Worm (Caenorhabditis elegans) whole organism, L1 larva: ENCODE results near the gene acr-8.

Source experiments
- C16A3.4 ChIP-seq: fragments of 150-350 bp; optimal IDR thresholded peaks from 2 replicates; lab custom pipeline; 2014; ENCODE audit warnings: missing biosample characterization, missing genetic modification characterization
- C34B4.2 ChIP-seq: sonication (generic microtip); optimal IDR thresholded peaks from 2 replicates; lab custom pipeline; 2017; ENCODE audit warnings: mild to moderate bottlenecking, missing genetic modification characterization, missing compliant biosample characterization
- aly-2 ChIP-seq: fragments of 150-350 bp; optimal IDR thresholded peaks from 2 replicates; lab custom pipeline; 2014; ENCODE audit warnings: missing biosample characterization, missing genetic modification characterization
- blmp-1 ChIP-seq: fragments of 150-350 bp; optimal IDR thresholded peaks from 2 replicates; lab custom pipeline; 2014; ENCODE audit warnings: missing biosample characterization, missing genetic modification characterization
- ceh-63 ChIP-seq: fragments of 200-800 bp; sonication (Bioruptor generic); optimal IDR thresholded peaks from 2 replicates; lab custom pipeline; 2018; ENCODE audit warnings: mild to moderate bottlenecking, missing genetic modification characterization, missing compliant biosample characterization
- efl-1 ChIP-seq, 4 experiments: fragments of 150-350 bp; optimal IDR thresholded peaks in 3 of 4; peaks in 1 of 4; 1 replicate in 1 of 4; 2 replicates in 3 of 4; lab custom pipeline; 2014; ENCODE audit warnings: missing biosample characterization in 2 of 4, missing genetic modification characterization in 2 of 4, missing genetic modification reagents in 2 of 4
- efl-3 ChIP-seq: fragments of 200-800 bp; sonication (Bioruptor generic); optimal IDR thresholded peaks from 2 replicates; lab custom pipeline; 2018; ENCODE audit warnings: mild to moderate bottlenecking, missing genetic modification characterization, missing compliant biosample characterization
- egl-13 ChIP-seq: sonication (generic microtip); optimal IDR thresholded peaks from 2 replicates; lab custom pipeline; 2016; ENCODE audit warnings: missing genotype, missing genetic modification reagents, missing genetic modification characterization, missing compliant biosample characterization
- egl-27 ChIP-seq, 2 experiments: fragments of 150-350 bp in 1 of 2; sonication (generic microtip); optimal IDR thresholded peaks; 3 replicates each; lab custom pipeline; 2017 to 2018; ENCODE audit warnings: missing biosample characterization in 2 of 2, missing genetic modification characterization in 2 of 2, missing genetic modification reagents in 2 of 2
- elt-2 ChIP-seq: sonication (generic microtip); optimal IDR thresholded peaks from 2 replicates; lab custom pipeline; 2016; ENCODE audit warnings: missing genetic modification characterization, mild to moderate bottlenecking, inconsistent platforms, missing compliant biosample characterization, missing genetic modification reagents
- elt-3 ChIP-seq, 6 experiments: fragments of 150-350 bp in 1 of 6; sonication (generic microtip); optimal IDR thresholded peaks; 2 replicates each; lab custom pipeline; 2017 to 2018; ENCODE audit warnings: missing biosample characterization in 6 of 6, missing genetic modification characterization in 6 of 6, inconsistent platforms in 1 of 6
- fkh-4 ChIP-seq: sonication (generic microtip); optimal IDR thresholded peaks from 2 replicates; lab custom pipeline; 2016; ENCODE audit warnings: missing compliant biosample characterization, missing genetic modification characterization, borderline replicate concordance
- irx-1 ChIP-seq: sonication (generic microtip); optimal IDR thresholded peaks from 2 replicates; lab custom pipeline; 2016; ENCODE audit warnings: missing genetic modification characterization, missing compliant biosample characterization
- lin-13 ChIP-seq: fragments of 150-350 bp; optimal IDR thresholded peaks from 2 replicates; lab custom pipeline; 2014; ENCODE audit warnings: missing biosample characterization, missing genetic modification reagents, missing genetic modification characterization
- lin-14 ChIP-seq: fragments of 200-800 bp; sonication (Bioruptor generic); optimal IDR thresholded peaks from 2 replicates; lab custom pipeline; 2018; ENCODE audit warnings: mild to moderate bottlenecking, missing genetic modification characterization, moderate library complexity, missing compliant biosample characterization
- lin-15B ChIP-seq: fragments of 150-350 bp; sonication (generic microtip); optimal IDR thresholded peaks from 3 replicates; lab custom pipeline; 2014; ENCODE audit warnings: missing biosample characterization, missing genetic modification characterization
- lin-35 ChIP-seq, 2 experiments: fragments of 150-350 bp; optimal IDR thresholded peaks; 2 replicates each; lab custom pipeline; 2014; ENCODE audit warnings: missing biosample characterization in 2 of 2, missing genetic modification characterization in 2 of 2, missing genetic modification reagents in 2 of 2
- lir-3 ChIP-seq: sonication (generic microtip); optimal IDR thresholded peaks from 2 replicates; lab custom pipeline; 2016; ENCODE audit warnings: mild to moderate bottlenecking, missing genetic modification characterization, moderate library complexity, missing compliant biosample characterization; ENCODE audit not compliant: poor library complexity
- lsy-2 ChIP-seq, 2 experiments: fragments of 150-350 bp; optimal IDR thresholded peaks; 2 replicates each; lab custom pipeline; 2014; ENCODE audit warnings: missing biosample characterization in 2 of 2, missing genetic modification characterization in 2 of 2
- mab-9 ChIP-seq: fragments of 200-800 bp; sonication (Bioruptor generic); IDR thresholded peaks from 2 replicates; pipeline ENCODE4 v1.3.6; 2022; ENCODE audit warnings: missing genetic modification reagents, missing genetic modification characterization, missing compliant biosample characterization
- mef-2 ChIP-seq: fragments of 150-350 bp; optimal IDR thresholded peaks from 2 replicates; lab custom pipeline; 2014; ENCODE audit warnings: missing biosample characterization, missing genetic modification characterization
- nhr-12 ChIP-seq: sonication (generic microtip); optimal IDR thresholded peaks from 2 replicates; lab custom pipeline; 2017; ENCODE audit warnings: missing biosample characterization, missing genetic modification characterization
- nhr-19 ChIP-seq: fragments of 200-800 bp; sonication (Bioruptor generic); conservative IDR thresholded peaks from 2 replicates; pipeline ENCODE4 v1.3.6; 2022; ENCODE audit warnings: missing genetic modification characterization, missing compliant biosample characterization
- nhr-237 ChIP-seq: fragments of 150-350 bp; optimal IDR thresholded peaks from 2 replicates; lab custom pipeline; 2014; ENCODE audit warnings: missing biosample characterization, missing genetic modification characterization
- nhr-28 ChIP-seq: fragments of 150-350 bp; optimal IDR thresholded peaks from 2 replicates; lab custom pipeline; 2014; ENCODE audit warnings: missing biosample characterization, missing genetic modification characterization
- nhr-47 ChIP-seq: sonication (generic microtip); optimal IDR thresholded peaks from 2 replicates; lab custom pipeline; 2016; ENCODE audit warnings: mild to moderate bottlenecking, missing genetic modification characterization, moderate library complexity, missing compliant biosample characterization
- nhr-71 ChIP-seq: sonication (generic microtip); optimal IDR thresholded peaks from 2 replicates; lab custom pipeline; 2016; ENCODE audit warnings: mild to moderate bottlenecking, missing genetic modification characterization, moderate library complexity, missing compliant biosample characterization
- nhr-76 ChIP-seq: sonication (generic microtip); optimal IDR thresholded peaks from 2 replicates; lab custom pipeline; 2017; ENCODE audit warnings: missing biosample characterization, missing genetic modification characterization
- nhr-77 ChIP-seq: fragments of 150-350 bp; optimal IDR thresholded peaks from 2 replicates; lab custom pipeline; 2014; ENCODE audit warnings: missing biosample characterization, missing genetic modification characterization
- nhr-84 ChIP-seq: sonication (generic microtip); optimal IDR thresholded peaks from 2 replicates; lab custom pipeline; 2017; ENCODE audit warnings: missing biosample characterization, missing genetic modification characterization
- nhr-85 ChIP-seq: sonication (generic microtip); peaks from one replicate; lab custom pipeline; 2016; ENCODE audit warnings: missing genetic modification characterization, inconsistent platforms, missing compliant biosample characterization
- nhr-90 ChIP-seq: sonication (generic microtip); optimal IDR thresholded peaks from 2 replicates; lab custom pipeline; 2016; ENCODE audit warnings: mild to moderate bottlenecking, missing genetic modification characterization, missing compliant biosample characterization; ENCODE audit not compliant: poor library complexity
- pag-3 ChIP-seq: sonication (generic microtip); optimal IDR thresholded peaks from 2 replicates; lab custom pipeline; 2017; ENCODE audit warnings: missing genetic modification characterization, mild to moderate bottlenecking, missing compliant biosample characterization, antibody characterized with exemption, borderline replicate concordance; ENCODE audit not compliant: insufficient read depth
- pax-3 ChIP-seq: fragments of 200-800 bp; sonication (Bioruptor generic); optimal IDR thresholded peaks from 2 replicates; lab custom pipeline; 2018; ENCODE audit warnings: mild to moderate bottlenecking, missing genetic modification characterization, moderate library complexity, missing compliant biosample characterization
- rnt-1 ChIP-seq: sonication (generic microtip); optimal IDR thresholded peaks from 2 replicates; lab custom pipeline; 2016; ENCODE audit warnings: mild to moderate bottlenecking, missing genetic modification characterization, moderate library complexity, missing compliant biosample characterization
- skn-1 ChIP-seq: fragments of 150-350 bp; optimal IDR thresholded peaks from 2 replicates; lab custom pipeline; 2014; ENCODE audit warnings: missing biosample characterization, missing genetic modification characterization
- snpc-4 ChIP-seq: fragments of 150-350 bp; optimal IDR thresholded peaks from 2 replicates; lab custom pipeline; 2014; ENCODE audit warnings: missing biosample characterization, missing genetic modification characterization
- snu-23 ChIP-seq: sonication (generic microtip); optimal IDR thresholded peaks from 2 replicates; lab custom pipeline; 2016; ENCODE audit warnings: missing genetic modification characterization, missing compliant biosample characterization
- sox-4 ChIP-seq: sonication (generic microtip); optimal IDR thresholded peaks from 2 replicates; lab custom pipeline; 2016; ENCODE audit warnings: missing genetic modification characterization, missing compliant biosample characterization
- sup-37 ChIP-seq: fragments of 200-800 bp; sonication (Bioruptor generic); optimal IDR thresholded peaks from 2 replicates; lab custom pipeline; 2018; ENCODE audit warnings: mild to moderate bottlenecking, missing genetic modification characterization, missing compliant biosample characterization
- tbx-2 ChIP-seq: sonication (generic microtip); optimal IDR thresholded peaks from 2 replicates; lab custom pipeline; 2016; ENCODE audit warnings: missing genetic modification characterization, missing compliant biosample characterization
- unc-62 ChIP-seq: fragments of 150-350 bp; optimal IDR thresholded peaks from 2 replicates; lab custom pipeline; 2014; ENCODE audit warnings: missing biosample characterization, missing genetic modification reagents, missing genetic modification characterization
- unc-86 ChIP-seq: sonication (generic microtip); optimal IDR thresholded peaks from 2 replicates; lab custom pipeline; 2016; ENCODE audit warnings: missing genetic modification characterization, missing compliant biosample characterization
- zip-4 ChIP-seq: fragments of 200-800 bp; sonication (Bioruptor generic); optimal IDR thresholded peaks from 2 replicates; lab custom pipeline; 2018; ENCODE audit warnings: mild to moderate bottlenecking, missing genetic modification characterization, moderate library complexity, missing compliant biosample characterization

Gene acr-8

DNA sequence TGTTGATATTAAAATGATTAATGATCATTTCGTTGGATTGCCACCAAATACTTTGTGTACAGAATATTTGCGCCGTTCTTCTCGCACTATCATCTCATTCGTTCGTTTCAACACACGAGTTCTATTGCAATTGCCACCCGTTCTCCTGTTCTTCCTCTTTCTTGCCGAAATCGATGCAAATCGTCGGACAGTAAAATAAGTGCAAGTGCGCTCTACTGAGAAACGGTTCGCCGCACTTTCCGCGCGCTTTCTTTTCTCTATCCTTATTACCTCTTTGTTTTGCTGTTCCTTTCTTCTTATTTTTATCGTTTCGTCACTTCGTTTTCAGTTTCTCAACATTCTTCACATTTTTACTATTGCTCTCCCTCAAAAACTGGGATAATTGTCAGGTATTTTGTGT is 21.4 kb upstream of the acr-8 start (continued):
- TF ChIP-seq zip-4: no peak
- TF ChIP-seq mab-9 (GFP tag; lab: Robert Waterston, UW): no peak
- peak; percentile 86 for TF ChIP-seq blmp-1 (tag; lab: Kevin White, UChicago)
- no peak for TF ChIP-seq nhr-90 (tag; lab: Kevin White, UChicago)
- TF ChIP-seq, all 84 proteins: peak for 14

ce11 chrX:10392792-10393191 is 19.7 kb upstream of the acr-8 start:
- TF ChIP-seq elt-2 (tag; lab: Kevin White, UChicago): no peak
- peak; percentile 7 for TF ChIP-seq lin-14 (GFP tag; lab: Kevin White, UChicago)
- no peak for TF ChIP-seq nhr-12 (tag; lab: Kevin White, UChicago)
- TF ChIP-seq lir-3 (tag; lab: Kevin White, UChicago): no peak
- no peak for TF ChIP-seq lin-13
- no peak for TF ChIP-seq nhr-71 (tag; lab: Kevin White, UChicago)
- TF ChIP-seq sup-37 (GFP tag; lab: Kevin White, UChicago): no peak
- peak; percentile 44 for TF ChIP-seq blmp-1 (tag; lab: Kevin White, UChicago)
- no peak for TF ChIP-seq unc-86
- TF ChIP-seq nhr-19: no peak
- TF ChIP-seq egl-13 (tag; lab: Kevin White, UChicago): no peak
- TF ChIP-seq, all 84 proteins: peak for 2

DNA sequence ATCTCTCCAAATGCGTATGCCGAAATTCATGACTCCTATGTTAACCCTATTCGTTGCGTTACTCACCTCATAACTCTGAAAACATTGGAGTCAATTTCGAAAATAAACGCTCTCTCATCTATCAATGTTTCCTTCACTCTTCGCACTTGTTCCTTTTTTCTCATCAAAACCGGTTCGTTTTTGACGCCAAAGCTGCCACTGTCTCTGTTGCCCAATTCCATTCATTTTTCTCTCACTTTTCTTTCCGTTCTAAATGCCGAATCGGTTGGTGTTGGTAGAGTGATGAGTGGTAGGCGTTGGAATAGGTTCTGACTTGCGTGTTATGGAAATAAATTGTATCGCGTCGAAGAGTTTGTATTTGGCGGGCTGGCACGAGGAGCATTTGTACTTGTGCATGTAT is 19.2 kb upstream of the acr-8 start:
- TF ChIP-seq aly-2 (tag; lab: Kevin White, UChicago) (no peak), lin-35 (GFP tag; optimal IDR thresholded peaks at IDR 0.05; lab: Kevin White, UChicago) (no peak), efl-3 (GFP tag; lab: Kevin White, UChicago) (no peak), nhr-85 (peak; percentile 71), blmp-1 (tag; lab: Kevin White, UChicago) (peak; percentile 62), lin-14 (GFP tag; lab: Kevin White, UChicago) (peak; percentile 48), pag-3 (tag; lab: Kevin White, UChicago) (peak; percentile 43), snu-23 (GFP tag; lab: Kevin White, UChicago) (peak; percentile 8), snpc-4 (tag; lab: Kevin White, UChicago) (no peak), nhr-76 (tag; lab: Kevin White, UChicago) (no peak), unc-62 (no peak), sup-37 (GFP tag; lab: Kevin White, UChicago) (no peak), nhr-71 (tag; lab: Kevin White, UChicago) (no peak), nhr-47 (no peak), mab-9 (GFP tag; lab: Robert Waterston, UW) (no peak), C16A3.4 (tag; lab: Kevin White, UChicago) (no peak), fkh-4 (tag; lab: Kevin White, UChicago) (no peak), nhr-77 (tag; lab: Kevin White, UChicago) (no peak)

DNA sequence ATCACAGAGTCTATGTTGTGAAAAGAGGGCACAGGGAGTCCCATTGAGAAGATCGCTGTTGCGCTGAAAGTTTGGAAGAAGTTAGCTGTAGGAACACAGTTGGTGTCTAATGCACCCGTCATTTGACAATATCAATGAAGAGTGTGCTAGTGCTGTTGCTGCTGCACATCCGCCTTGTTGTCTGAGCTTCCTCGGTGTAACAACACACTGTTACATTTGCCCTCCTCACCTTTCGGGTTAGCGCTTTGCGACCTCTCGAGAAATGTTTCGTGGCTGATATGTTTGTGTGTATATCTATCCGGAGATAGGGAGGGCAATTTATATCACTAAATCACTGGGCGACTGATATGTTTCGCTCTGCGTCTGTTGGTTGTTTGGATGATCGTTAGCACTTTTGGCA is 18.3 kb upstream of the acr-8 start:
- TF ChIP-seq fkh-4 (tag; lab: Kevin White, UChicago) (no peak), nhr-28 (tag; lab: Kevin White, UChicago) (no peak), pag-3 (tag; lab: Kevin White, UChicago) (peak; percentile 33), nhr-76 (tag; lab: Kevin White, UChicago) (no peak), aly-2 (tag; lab: Kevin White, UChicago) (no peak), rnt-1 (peak; percentile 46), pax-3 (no peak), elt-3 (tag; optimal IDR thresholded peaks at IDR 0.05; lab: Kevin White, UChicago) (no peak), lin-15B (tag; lab: Kevin White, UChicago) (no peak), mef-2 (tag; lab: Kevin White, UChicago) (no peak), nhr-85 (no peak), efl-1 (optimal IDR thresholded peaks at IDR 0.05; lab: Kevin White, UChicago) (no peak), efl-1 (GFP tag; optimal IDR thresholded peaks at IDR 0.05 in 1 of 2; lab: Kevin White, UChicago) (peak in 1 of 2 experiments; percentile 15), lsy-2 (tag; optimal IDR thresholded peaks at IDR 0.05; lab: Kevin White, UChicago) (peak in 1 of 2 experiments; percentile 19), sox-4 (no peak), zip-4 (no peak), skn-1 (tag; lab: Kevin White, UChicago) (no peak), tbx-2 (tag; lab: Kevin White, UChicago) (peak; percentile 20), nhr-237 (tag; lab: Kevin White, UChicago) (no peak), mab-9 (GFP tag; lab: Robert Waterston, UW) (no peak), irx-1 (tag; lab: Kevin White, UChicago) (no peak), nhr-84 (no peak), snu-23 (GFP tag; lab: Kevin White, UChicago) (peak; percentile 47), lin-14 (GFP tag; lab: Kevin White, UChicago) (peak; percentile 76), C34B4.2 (tag; lab: Kevin White, UChicago) (no peak), nhr-71 (tag; lab: Kevin White, UChicago) (peak; percentile 69), egl-13 (tag; lab: Kevin White, UChicago) (no peak), egl-27 (tag; optimal IDR thresholded peaks at IDR 0.05; lab: Kevin White, UChicago) (no peak), ceh-63 (GFP tag; lab: Kevin White, UChicago) (no peak)
